Fruit fly (Drosophila melanogaster) whole organism, embryonic: ENCODE data around the gene CG15333.

Source experiments
- Atf-2 ChIP-seq: fragments of 200-800 bp; sonication (Bioruptor generic); optimal IDR thresholded peaks from 2 replicates; lab custom pipeline; 2016; ENCODE audit warnings: missing biosample characterization, missing genetic modification characterization
- CG10366 ChIP-seq: fragments of 200-800 bp; sonication (Bioruptor generic); IDR thresholded peaks from 2 replicates; pipeline ENCODE4 v1.3.6; 2022; ENCODE audit warnings: missing biosample characterization, missing genetic modification characterization
- CG10959 ChIP-seq: fragments of 200-800 bp; sonication (Bioruptor generic); IDR thresholded peaks from 2 replicates; pipeline ENCODE4 v1.3.6; 2022; ENCODE audit warnings: missing biosample characterization, missing genetic modification characterization
- CG11695 ChIP-seq: fragments of 200-800 bp; sonication (Bioruptor generic); IDR thresholded peaks from 3 replicates; pipeline ENCODE4 v1.3.6; 2022; ENCODE audit warnings: missing biosample characterization, missing genetic modification characterization
- CG12104 ChIP-seq: fragments of 200-800 bp; sonication (Bioruptor generic); optimal IDR thresholded peaks from 3 replicates; lab custom pipeline; 2016; ENCODE audit warnings: missing biosample characterization, missing genetic modification characterization
- CG13296 ChIP-seq: fragments of 200-800 bp; sonication (Bioruptor generic); optimal IDR thresholded peaks from 3 replicates; lab custom pipeline; 2018; ENCODE audit warnings: missing biosample characterization, mild to moderate bottlenecking, missing genetic modification characterization
- CG13424 ChIP-seq: fragments of 200-800 bp; sonication (Bioruptor generic); optimal IDR thresholded peaks from 2 replicates; lab custom pipeline; 2019; ENCODE audit warnings: missing biosample characterization, mild to moderate bottlenecking, missing genetic modification characterization, moderate library complexity
- CG13624 ChIP-seq: fragments of 200-800 bp; sonication (Bioruptor generic); optimal IDR thresholded peaks from 2 replicates; lab custom pipeline; 2016; ENCODE audit warnings: missing biosample characterization, missing genetic modification characterization
- CG13775 ChIP-seq: fragments of 200-800 bp; sonication (Bioruptor generic); optimal IDR thresholded peaks from 3 replicates; lab custom pipeline; 2017; ENCODE audit warnings: missing biosample characterization, mild to moderate bottlenecking, missing genetic modification characterization
- CG18011 ChIP-seq: fragments of 200-800 bp; sonication (Bioruptor generic); optimal IDR thresholded peaks from 2 replicates; lab custom pipeline; 2017; ENCODE audit warnings: missing biosample characterization, missing genetic modification characterization, mild to moderate bottlenecking, moderate library complexity, missing genotype
- CG18262 ChIP-seq: fragments of 200-800 bp; optimal IDR thresholded peaks from 3 replicates; lab custom pipeline; 2019; ENCODE audit warnings: missing biosample characterization, mild to moderate bottlenecking, missing genetic modification characterization, moderate library complexity
- CG2678 ChIP-seq: fragments of 200-800 bp; sonication (Bioruptor generic); optimal IDR thresholded peaks from 3 replicates; lab custom pipeline; 2019; ENCODE audit warnings: missing biosample characterization, mild to moderate bottlenecking, missing genetic modification characterization, moderate library complexity
- CG30431 ChIP-seq: fragments of 200-800 bp; sonication (Bioruptor generic); optimal IDR thresholded peaks from 2 replicates; lab custom pipeline; 2017; ENCODE audit warnings: missing biosample characterization, missing genetic modification characterization
- CG3281 ChIP-seq: fragments of 200-800 bp; sonication (Bioruptor generic); optimal IDR thresholded peaks from 3 replicates; lab custom pipeline; 2017; ENCODE audit warnings: missing biosample characterization, mild to moderate bottlenecking, missing genetic modification characterization
- CG33213 ChIP-seq: fragments of 200-800 bp; sonication (Bioruptor generic); optimal IDR thresholded peaks from 3 replicates; lab custom pipeline; 2016; ENCODE audit warnings: missing biosample characterization, missing genetic modification characterization
- CG34376 ChIP-seq: fragments of 200-800 bp; sonication (Bioruptor generic); optimal IDR thresholded peaks from 2 replicates; lab custom pipeline; 2018; ENCODE audit warnings: missing biosample characterization, mild to moderate bottlenecking, missing genetic modification characterization
- CG43689 ChIP-seq: fragments of 200-800 bp; sonication (Bioruptor generic); IDR thresholded peaks from 2 replicates; pipeline ENCODE4 v1.3.6; 2022; ENCODE audit warnings: missing biosample characterization, missing genetic modification characterization
- CG4730 ChIP-seq: fragments of 200-800 bp; sonication (Bioruptor generic); IDR thresholded peaks from 2 replicates; pipeline ENCODE4 v1.3.6; 2022; ENCODE audit warnings: missing biosample characterization, missing genetic modification characterization
- CG4820 ChIP-seq: fragments of 200-800 bp; sonication (Bioruptor generic); optimal IDR thresholded peaks from 3 replicates; lab custom pipeline; 2016; ENCODE audit warnings: missing biosample characterization, missing genetic modification characterization
- CG5953 ChIP-seq: fragments of 200-800 bp; sonication (Bioruptor generic); IDR thresholded peaks from 2 replicates; pipeline ENCODE4 v1.3.6; 2022; ENCODE audit warnings: missing biosample characterization, missing genetic modification characterization
- CG6689 ChIP-seq: fragments of 200-800 bp; sonication (Bioruptor generic); IDR thresholded peaks from 2 replicates; pipeline ENCODE4 v1.3.6; 2022; ENCODE audit warnings: missing biosample characterization, missing genetic modification characterization
- CG7928 ChIP-seq: fragments of 200-800 bp; sonication (Bioruptor generic); optimal IDR thresholded peaks from 2 replicates; lab custom pipeline; 2017; ENCODE audit warnings: missing biosample characterization, mild to moderate bottlenecking, missing genetic modification characterization
- CG8089 ChIP-seq: fragments of 200-800 bp; sonication (Bioruptor generic); optimal IDR thresholded peaks from 3 replicates; lab custom pipeline; 2016; ENCODE audit warnings: missing biosample characterization, missing genetic modification characterization
- CG8359 ChIP-seq: fragments of 200-800 bp; sonication (Bioruptor generic); optimal IDR thresholded peaks from 2 replicates; lab custom pipeline; 2017; ENCODE audit warnings: missing biosample characterization, mild to moderate bottlenecking, missing genetic modification characterization, borderline replicate concordance
- CG9876 ChIP-seq: fragments of 200-800 bp; sonication (Bioruptor generic); optimal IDR thresholded peaks from 2 replicates; lab custom pipeline; 2016; ENCODE audit warnings: missing biosample characterization, missing genetic modification characterization
- Dip2 ChIP-seq: fragments of 200-800 bp; sonication (Bioruptor generic); IDR thresholded peaks from 2 replicates; pipeline ENCODE4 v1.3.6; 2022; ENCODE audit warnings: missing biosample characterization, missing genetic modification characterization
- Ets65A ChIP-seq: fragments of 200-800 bp; sonication (Bioruptor generic); peaks from one replicate; lab custom pipeline; 2016; ENCODE audit warnings: missing biosample characterization, missing genetic modification characterization
- Fer2 ChIP-seq: fragments of 200-800 bp; sonication (Bioruptor generic); optimal IDR thresholded peaks from 2 replicates; lab custom pipeline; 2018; ENCODE audit warnings: missing biosample characterization, mild to moderate bottlenecking, missing genetic modification characterization, moderate library complexity
- HHEX ChIP-seq: fragments of 200-800 bp; sonication (Bioruptor generic); optimal IDR thresholded peaks from 3 replicates; lab custom pipeline; 2017; ENCODE audit warnings: missing biosample characterization, mild to moderate bottlenecking, missing genetic modification characterization, missing genetic modification reagents
- Hr3 ChIP-seq: fragments of 200-800 bp; sonication (Bioruptor generic); optimal IDR thresholded peaks from 3 replicates; lab custom pipeline; 2016; ENCODE audit warnings: missing biosample characterization, missing genetic modification characterization
- MBD-R2 ChIP-seq: fragments of 200-800 bp; sonication (Bioruptor generic); IDR thresholded peaks from 2 replicates; pipeline ENCODE4 v1.3.6; 2022; ENCODE audit warnings: missing biosample characterization, missing genetic modification characterization
- Meics ChIP-seq: fragments of 200-800 bp; sonication (Bioruptor generic); optimal IDR thresholded peaks from 2 replicates; lab custom pipeline; 2017; ENCODE audit warnings: missing biosample characterization, mild to moderate bottlenecking, missing genetic modification characterization
- NC2β ChIP-seq: fragments of 200-800 bp; sonication (Bioruptor generic); optimal IDR thresholded peaks from 2 replicates; lab custom pipeline; 2016; ENCODE audit warnings: missing biosample characterization, missing genetic modification characterization
- Ssrp ChIP-seq: fragments of 200-800 bp; sonication (Bioruptor generic); optimal IDR thresholded peaks from 2 replicates; lab custom pipeline; 2018; ENCODE audit warnings: missing biosample characterization, mild to moderate bottlenecking, missing genetic modification characterization, moderate library complexity
- Tbp ChIP-seq: fragments of >200 bp; optimal IDR thresholded peaks from 2 replicates; lab custom pipeline; 2018; ENCODE audit warnings: missing biosample characterization, missing genetic modification characterization
- Trl ChIP-seq, 3 experiments: fragments of >200 bp in 2 of 3; fragments of 200-800 bp in 1 of 3; sonication (Bioruptor generic) in 1 of 3; optimal IDR thresholded peaks; 2 replicates in 1 of 3; 3 replicates in 2 of 3; lab custom pipeline; 2016 to 2017; ENCODE audit warnings: missing biosample characterization in 1 of 3, missing genetic modification characterization in 1 of 3
- ab ChIP-seq: fragments of 200-800 bp; sonication (Bioruptor generic); optimal IDR thresholded peaks from 2 replicates; lab custom pipeline; 2016; ENCODE audit warnings: missing biosample characterization, missing genetic modification characterization
- ap ChIP-seq: fragments of 200-800 bp; sonication (Bioruptor generic); IDR thresholded peaks from 2 replicates; pipeline ENCODE4 v1.3.6; 2022; ENCODE audit warnings: missing biosample characterization, missing genetic modification characterization
- ato ChIP-seq: fragments of 200-800 bp; sonication (Bioruptor generic); IDR thresholded peaks from 2 replicates; pipeline ENCODE4 v1.3.6; 2022; ENCODE audit warnings: missing biosample characterization, missing genetic modification characterization; ENCODE audit not compliant: partially characterized antibody
- bowl ChIP-seq: fragments of 200-800 bp; sonication (Bioruptor generic); IDR thresholded peaks from 2 replicates; pipeline ENCODE4 v1.3.6; 2022; ENCODE audit warnings: missing biosample characterization, missing genetic modification characterization
- chn ChIP-seq: fragments of 200-800 bp; sonication (Bioruptor generic); optimal IDR thresholded peaks from 2 replicates; lab custom pipeline; 2016; ENCODE audit warnings: missing biosample characterization, missing genetic modification characterization
- dysf ChIP-seq: fragments of 200-800 bp; sonication (Bioruptor generic); IDR thresholded peaks from 3 replicates; pipeline ENCODE4 v1.3.6; 2022; ENCODE audit warnings: missing biosample characterization, missing genetic modification characterization
- emc ChIP-seq: fragments of 200-800 bp; sonication (Bioruptor generic); optimal IDR thresholded peaks from 2 replicates; lab custom pipeline; 2016; ENCODE audit warnings: missing biosample characterization, missing genetic modification characterization
- ems ChIP-seq: fragments of 200-800 bp; sonication (Bioruptor generic); optimal IDR thresholded peaks from 3 replicates; lab custom pipeline; 2016; ENCODE audit warnings: missing biosample characterization, missing genetic modification characterization
- prd ChIP-seq, 3 experiments: fragments of >200 bp in 2 of 3; fragments of 200-800 bp in 1 of 3; sonication (Bioruptor generic) in 1 of 3; optimal IDR thresholded peaks in 2 of 3; IDR thresholded peaks in 1 of 3; 2 replicates in 2 of 3; 3 replicates in 1 of 3; pipeline versions ENCODE4 v1.3.6 to Lab custom; 2017 to 2022; ENCODE audit warnings: missing biosample characterization in 1 of 3, missing genetic modification characterization in 1 of 3
- ro ChIP-seq: fragments of 200-800 bp; sonication (Bioruptor generic); IDR thresholded peaks from 2 replicates; pipeline ENCODE4 v1.3.6; 2022; ENCODE audit warnings: missing biosample characterization, missing genetic modification characterization
- ssp ChIP-seq: fragments of 200-800 bp; sonication (Bioruptor generic); IDR thresholded peaks from 2 replicates; pipeline ENCODE4 v1.3.6; 2022; ENCODE audit warnings: missing biosample characterization, missing genetic modification characterization
- tna ChIP-seq: fragments of 200-800 bp; sonication (Bioruptor generic); IDR thresholded peaks from 2 replicates; pipeline ENCODE4 v1.3.6; 2022; ENCODE audit warnings: missing biosample characterization, missing genetic modification characterization; ENCODE audit not compliant: partially characterized antibody
- wek ChIP-seq: fragments of 200-800 bp; sonication (Bioruptor generic); optimal IDR thresholded peaks from 3 replicates; lab custom pipeline; 2018; ENCODE audit warnings: missing biosample characterization, mild to moderate bottlenecking, missing genetic modification characterization, moderate library complexity
- zfh1 ChIP-seq: fragments of 200-800 bp; sonication (Bioruptor generic); IDR thresholded peaks from 3 replicates; pipeline ENCODE4 v1.3.6; 2022; ENCODE audit warnings: missing biosample characterization, missing genetic modification characterization

Gene CG15333

DNA sequence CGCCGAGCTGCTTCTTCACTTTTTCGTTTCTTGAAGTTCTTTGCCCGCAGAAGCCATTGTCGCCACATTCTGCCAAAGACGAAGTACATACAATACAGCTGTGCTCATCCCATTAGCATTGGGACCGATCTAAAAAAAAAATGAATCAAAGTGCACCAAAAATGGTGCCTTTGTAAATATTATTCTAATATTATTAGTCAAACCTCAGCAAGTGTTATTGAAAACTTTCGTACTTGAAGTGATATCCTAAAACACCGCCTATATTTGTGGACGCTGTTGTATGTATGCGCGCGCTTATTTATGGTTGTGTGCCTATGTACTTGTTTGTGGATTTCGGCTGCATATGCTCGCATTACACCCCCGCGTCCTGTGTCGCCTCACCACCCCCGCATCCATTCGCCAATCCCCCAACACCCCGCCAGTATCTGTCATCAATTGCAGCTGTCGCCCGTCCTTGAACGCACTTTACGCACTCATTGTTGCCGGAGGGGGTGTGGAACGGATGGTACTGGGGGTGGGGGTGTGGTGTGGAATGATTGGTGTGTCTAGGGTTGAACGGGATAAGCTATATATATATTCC lies 48.7 kb downstream of the CG15333 start (continued):
- TF ChIP-seq CG11695 (GFP tag; lab: Robert Waterston, UW) (peak; percentile 88), CG8089 (GFP tag; lab: Kevin White, UChicago) (peak; percentile 56), Ets65A (GFP tag; lab: Kevin White, UChicago) (peak; percentile 94), Atf-2 (GFP tag; lab: Kevin White, UChicago) (peak; percentile 63), chn (GFP tag; lab: Kevin White, UChicago) (peak; percentile 72), CG4730 (GFP tag; lab: Robert Waterston, UW) (peak; percentile 83), CG13296 (GFP tag; lab: Kevin White, UChicago) (peak; percentile 78), ro (peak; percentile 68), Fer2 (tag; lab: Kevin White, UChicago) (peak; percentile 49), ap (GFP tag; lab: Robert Waterston, UW) (peak; percentile 85), Dip2 (GFP tag; lab: Robert Waterston, UW) (no peak), CG34376 (GFP tag; lab: Kevin White, UChicago) (peak; percentile 55), CG3281 (GFP tag; lab: Kevin White, UChicago) (peak; percentile 77), CG6689 (peak; percentile 89), ato (GFP tag; lab: Robert Waterston, UW) (no peak), dysf (GFP tag; lab: Robert Waterston, UW) (peak; percentile 89), CG18011 (GFP tag; lab: Kevin White, UChicago) (peak; percentile 66), bowl (GFP tag; lab: Robert Waterston, UW) (0 out of 2 replicates have a peak, but pooled peaks have one; percentile 43), emc (GFP tag; lab: Kevin White, UChicago) (no peak), CG5953 (peak; percentile 79), ems (GFP tag; lab: Kevin White, UChicago) (peak; percentile 64), CG8359 (GFP tag; lab: Kevin White, UChicago) (peak; percentile 78), zfh1 (GFP tag; lab: Robert Waterston, UW) (peak; percentile 94), CG2678 (tag; lab: Kevin White, UChicago) (peak; percentile 90), Meics (GFP tag; lab: Kevin White, UChicago) (peak; percentile 81), CG12104 (GFP tag; lab: Kevin White, UChicago) (peak; percentile 81), CG9876 (GFP tag; lab: Kevin White, UChicago) (no peak), Trl (optimal IDR thresholded peaks at IDR 0.05; lab: Kevin White, UChicago) (no peak), Trl (GFP tag; optimal IDR thresholded peaks at IDR 0.05; lab: Kevin White, UChicago) (peak; percentile 56), CG30431 (GFP tag; lab: Kevin White, UChicago) (peak; percentile 85), prd (optimal IDR thresholded peaks at IDR 0.05; lab: Kevin White, UChicago) (no peak), prd (GFP tag; IDR thresholded peaks at IDR 0.05; lab: Robert Waterston, UW) (peak; percentile 93), CG33213 (GFP tag; lab: Kevin White, UChicago) (peak; percentile 62), NC2β (peak; percentile 68), MBD-R2 (GFP tag; lab: Robert Waterston, UW) (peak; percentile 62; the same call in 1 of the 2 replicates), ab (peak; percentile 42), Tbp (GFP tag; lab: Kevin White, UChicago) (no peak), CG43689 (GFP tag; lab: Robert Waterston, UW) (peak; percentile 82), CG4820 (GFP tag; lab: Kevin White, UChicago) (peak; percentile 87), wek (peak; percentile 72), Hr3 (peak; percentile 79), CG13624 (GFP tag; lab: Kevin White, UChicago) (peak; percentile 8), CG13424 (peak; percentile 87), CG10959 (GFP tag; lab: Robert Waterston, UW) (peak; percentile 82), ssp (peak; percentile 78), CG7928 (no peak), Ssrp (tag; lab: Kevin White, UChicago) (peak; percentile 88), CG13775 (GFP tag; lab: Kevin White, UChicago) (peak; percentile 77), CG18262 (tag; lab: Kevin White, UChicago) (peak; percentile 88), CG10366 (peak; percentile 86), HHEX (GFP tag; lab: Kevin White, UChicago) (peak; percentile 90), tna (GFP tag; lab: Robert Waterston, UW) (no peak)
